Fruit fly (Drosophila melanogaster): ENCODE data around the gene Zmynd10.

The Zmynd10 gene

DNA sequence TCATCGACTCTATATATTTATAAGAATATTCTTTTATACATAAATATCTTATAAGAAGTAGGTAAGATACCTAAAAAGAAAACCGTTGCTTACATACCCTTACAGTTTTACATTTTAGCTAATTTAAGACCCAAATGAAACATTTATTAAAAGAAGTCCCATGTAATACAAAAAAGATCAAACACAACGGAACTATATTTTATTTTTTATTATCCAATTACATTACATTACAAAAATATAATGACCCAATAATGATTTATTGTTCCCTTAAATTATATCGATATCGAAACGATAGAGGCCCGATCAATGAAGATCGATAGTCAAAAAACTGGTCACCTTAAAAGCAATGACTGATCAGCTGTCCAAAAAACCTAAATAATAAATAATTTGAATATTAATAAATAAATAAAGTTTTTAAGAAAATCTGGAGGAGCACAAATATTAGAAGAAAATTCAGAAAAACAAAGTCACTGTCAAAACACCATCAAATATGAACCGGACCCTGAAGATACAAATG lies 18.2 kb downstream of the Zmynd10 start (continued):
- TF ChIP-seq CG3407 (GFP tag; optimal IDR thresholded peaks at IDR 0.05): no peak
- no peak for TF ChIP-seq CG8924 (tag; optimal IDR thresholded peaks at IDR 0.05)
- TF ChIP-seq aop (GFP tag; IDR thresholded peaks at IDR 0.05): no peak
- TF ChIP-seq Adf1 (GFP tag; IDR thresholded peaks at IDR 0.05): no peak
- TF ChIP-seq CG7987 (GFP tag; optimal IDR thresholded peaks at IDR 0.05): no peak
- peak; percentile 75 for TF ChIP-seq CG13287 (GFP tag; IDR thresholded peaks at IDR 0.05; ENCODE audit: partially characterized antibody)
- TF ChIP-seq ttk (GFP tag; IDR thresholded peaks at IDR 0.05): no peak
- TF ChIP-seq CG6254 (GFP tag; optimal IDR thresholded peaks at IDR 0.05): no peak
- no peak for TF ChIP-seq Xrp1 (GFP tag; IDR thresholded peaks at IDR 0.05)
- no peak for TF ChIP-seq NC2β (GFP tag; optimal IDR thresholded peaks at IDR 0.05)
- no peak for TF ChIP-seq CG14014 (GFP tag; IDR thresholded peaks at IDR 0.05)
- peak; percentile 54; the same call in 1 of the 2 replicates for TF ChIP-seq inv (GFP tag; IDR thresholded peaks at IDR 0.05; ENCODE audit: partially characterized antibody)
- TF ChIP-seq ash1 (GFP tag; optimal IDR thresholded peaks at IDR 0.05): no peak
- no peak for TF ChIP-seq CG13296 (GFP tag; optimal IDR thresholded peaks at IDR 0.05)
- no peak for TF ChIP-seq CG43689 (GFP tag; IDR thresholded peaks at IDR 0.05)
- no peak for TF ChIP-seq stc (GFP tag; IDR thresholded peaks at IDR 0.05)
- TF ChIP-seq CG14710 (tag; optimal IDR thresholded peaks at IDR 0.05): peak; percentile 30
- no peak for TF ChIP-seq pum (GFP tag; optimal IDR thresholded peaks at IDR 0.05)
- no peak for TF ChIP-seq CG3281 (GFP tag; optimal IDR thresholded peaks at IDR 0.05)
- no peak for TF ChIP-seq sc (optimal IDR thresholded peaks at IDR 0.05)
- no peak for TF ChIP-seq sc (GFP tag; optimal IDR thresholded peaks at IDR 0.05)
- TF ChIP-seq grn (GFP tag; optimal IDR thresholded peaks at IDR 0.05): no peak
- TF ChIP-seq ranshi (GFP tag; IDR thresholded peaks at IDR 0.05): peak; percentile 7; the same call in 1 of the 2 replicates
- TF ChIP-seq gsb-n (tag; optimal IDR thresholded peaks at IDR 0.05): no peak
- TF ChIP-seq CG10147 (GFP tag; optimal IDR thresholded peaks at IDR 0.05): no peak
- TF ChIP-seq BtbVII (GFP tag; optimal IDR thresholded peaks at IDR 0.05): no peak
- no peak for TF ChIP-seq CG4404 (GFP tag; IDR thresholded peaks at IDR 0.05)
- no peak for TF ChIP-seq bigmax (GFP tag; optimal IDR thresholded peaks at IDR 0.05)
- no peak for TF ChIP-seq Hsf (GFP tag; optimal IDR thresholded peaks at IDR 0.05)
- TF ChIP-seq Neu2 (GFP tag; optimal IDR thresholded peaks at IDR 0.05; ENCODE audit: borderline replicate concordance): no peak
- no peak for TF ChIP-seq rib (GFP tag; IDR thresholded peaks at IDR 0.05)
- no peak for TF ChIP-seq danr (GFP tag; IDR thresholded peaks at IDR 0.05)
- no peak for TF ChIP-seq pho (GFP tag; optimal IDR thresholded peaks at IDR 0.05)
- TF ChIP-seq CG31224 (GFP tag; IDR thresholded peaks at IDR 0.05): no peak
- no peak for TF ChIP-seq CG3847 (GFP tag; IDR thresholded peaks at IDR 0.05)
- no peak for TF ChIP-seq ham (GFP tag; IDR thresholded peaks at IDR 0.05)
- TF ChIP-seq sug (tag; optimal IDR thresholded peaks at IDR 0.05): peak; percentile 5
- TF ChIP-seq oc (tag; optimal IDR thresholded peaks at IDR 0.05): no peak
- TF ChIP-seq CG6813 (GFP tag; optimal IDR thresholded peaks at IDR 0.05): no peak
- TF ChIP-seq CG3163 (GFP tag; optimal IDR thresholded peaks at IDR 0.05): no peak
- no peak for TF ChIP-seq Antp (GFP tag; optimal IDR thresholded peaks at IDR 0.05)
- TF ChIP-seq tio (GFP tag; optimal IDR thresholded peaks at IDR 0.05): no peak
- TF ChIP-seq Hmr (GFP tag; optimal IDR thresholded peaks at IDR 0.05): no peak
- TF ChIP-seq Dbx (GFP tag; IDR thresholded peaks at IDR 0.05): no peak
- no peak for TF ChIP-seq dimm (GFP tag; IDR thresholded peaks at IDR 0.05)
- TF ChIP-seq slbo (GFP tag; IDR thresholded peaks at IDR 0.05): no peak
- TF ChIP-seq ATbp (GFP tag; optimal IDR thresholded peaks at IDR 0.05): no peak
- no peak for TF ChIP-seq CG10654 (GFP tag; optimal IDR thresholded peaks at IDR 0.05)
- TF ChIP-seq CG9932 (GFP tag; IDR thresholded peaks at IDR 0.05): no peak
- no peak for TF ChIP-seq HmgD (GFP tag; optimal IDR thresholded peaks at IDR 0.05)
- no peak for TF ChIP-seq CG1602 (GFP tag; optimal IDR thresholded peaks at IDR 0.05)
- no peak for TF ChIP-seq tin (GFP tag; optimal IDR thresholded peaks at IDR 0.05)
- no peak for TF ChIP-seq dati (GFP tag; IDR thresholded peaks at IDR 0.05)
